Fruit fly (Drosophila melanogaster) whole organism, wandering third instar larva: Measurements from ENCODE around the gene Baldspot.

Experiments
- CG32264 ChIP-seq: fragments of 200-800 bp; sonication (Bioruptor generic); optimal IDR thresholded peaks from 2 replicates; lab custom pipeline; 2016; ENCODE audit warnings: missing biosample characterization, missing genetic modification characterization
- Hr78 ChIP-seq: fragments of >200 bp; optimal IDR thresholded peaks from 2 replicates; lab custom pipeline; 2017; ENCODE audit warnings: missing biosample characterization, missing genetic modification characterization
- OdsH ChIP-seq: fragments of 200-800 bp; sonication (Bioruptor generic); optimal IDR thresholded peaks from 2 replicates; lab custom pipeline; 2016; ENCODE audit warnings: missing biosample characterization, mild to moderate bottlenecking, missing genetic modification characterization
- br ChIP-seq: fragments of 200-800 bp; sonication (Bioruptor generic); optimal IDR thresholded peaks from 2 replicates; lab custom pipeline; 2016; ENCODE audit warnings: missing biosample characterization, missing genetic modification characterization
- dsf ChIP-seq: sonication (Bioruptor generic); optimal IDR thresholded peaks from 2 replicates; lab custom pipeline; 2016; ENCODE audit warnings: missing biosample characterization, missing genetic modification characterization, borderline replicate concordance
- h ChIP-seq: fragments of 200-800 bp; sonication (Bioruptor generic); optimal IDR thresholded peaks from 3 replicates; lab custom pipeline; 2016; ENCODE audit warnings: missing biosample characterization, mild to moderate bottlenecking, missing genetic modification characterization
- pan ChIP-seq: fragments of >200 bp; optimal IDR thresholded peaks from 2 replicates; lab custom pipeline; 2017
- psq ChIP-seq: fragments of 200-800 bp; sonication (Bioruptor generic); optimal IDR thresholded peaks from 3 replicates; lab custom pipeline; 2017; ENCODE audit warnings: missing biosample characterization, mild to moderate bottlenecking, missing genetic modification characterization, moderate library complexity

- no peak for TF ChIP-seq psq (GFP tag; lab: Kevin White, UChicago)
- no peak for TF ChIP-seq OdsH (GFP tag; lab: Kevin White, UChicago)
- no peak for TF ChIP-seq Hr78
- no peak for TF ChIP-seq br (GFP tag; lab: Kevin White, UChicago)
- TF ChIP-seq pan (lab: Kevin White, UChicago): no peak
- no peak for TF ChIP-seq dsf (GFP tag; lab: Kevin White, UChicago)
- no peak for TF ChIP-seq CG32264 (GFP tag; lab: Kevin White, UChicago)
- TF ChIP-seq h (GFP tag; lab: Kevin White, UChicago): no peak
Measured at dm6 chr3L:16668797-16669196, 7.4 kb upstream of the Baldspot start.
